Fruit fly (Drosophila melanogaster) whole organism, embryonic: Measurements from ENCODE around the gene CG7985.
A peak's percentile ranks its signal among the peaks of the same experiment; 100 is the strongest.

ENCODE experiments used
- Atf3 ChIP-seq: fragments of 200-800 bp; sonication (Bioruptor generic); optimal IDR thresholded peaks from 3 replicates; lab custom pipeline; 2016; ENCODE audit warnings: missing biosample characterization, missing genetic modification characterization
- CG11247 ChIP-seq: fragments of 200-800 bp; sonication (Bioruptor generic); IDR thresholded peaks from 2 replicates; pipeline ENCODE4 v1.3.6; 2022; ENCODE audit warnings: missing biosample characterization, missing genetic modification characterization
- CG12769 ChIP-seq: fragments of 200-800 bp; sonication (Bioruptor generic); optimal IDR thresholded peaks from 2 replicates; lab custom pipeline; 2019; ENCODE audit warnings: missing biosample characterization, mild to moderate bottlenecking, missing genetic modification characterization, moderate library complexity
- CG17385 ChIP-seq: fragments of 200-800 bp; sonication (Bioruptor generic); optimal IDR thresholded peaks from 3 replicates; lab custom pipeline; 2018; ENCODE audit warnings: missing biosample characterization, mild to moderate bottlenecking, missing genetic modification characterization
- CG2889 ChIP-seq: fragments of 200-800 bp; sonication (Bioruptor generic); IDR thresholded peaks from 3 replicates; pipeline ENCODE4 v1.3.6; 2022; ENCODE audit warnings: missing biosample characterization, missing genetic modification characterization
- CG4854 ChIP-seq: fragments of 200-800 bp; sonication (Bioruptor generic); optimal IDR thresholded peaks from 2 replicates; lab custom pipeline; 2016; ENCODE audit warnings: missing biosample characterization, missing genetic modification characterization, inconsistent platforms
- CG7271 ChIP-seq: fragments of 200-800 bp; sonication (Bioruptor generic); optimal IDR thresholded peaks from 2 replicates; lab custom pipeline; 2018; ENCODE audit warnings: missing biosample characterization, mild to moderate bottlenecking, missing genetic modification characterization, moderate library complexity
- CG7839 ChIP-seq: fragments of 200-800 bp; sonication (Bioruptor generic); optimal IDR thresholded peaks from 3 replicates; lab custom pipeline; 2018; ENCODE audit warnings: missing biosample characterization, mild to moderate bottlenecking, missing genetic modification characterization, moderate library complexity
- CG7928 ChIP-seq: fragments of 200-800 bp; sonication (Bioruptor generic); optimal IDR thresholded peaks from 2 replicates; lab custom pipeline; 2017; ENCODE audit warnings: missing biosample characterization, mild to moderate bottlenecking, missing genetic modification characterization
- CG8089 ChIP-seq: fragments of 200-800 bp; sonication (Bioruptor generic); optimal IDR thresholded peaks from 3 replicates; lab custom pipeline; 2016; ENCODE audit warnings: missing biosample characterization, missing genetic modification characterization
- CoRest ChIP-seq: fragments of 200-800 bp; sonication (Bioruptor generic); optimal IDR thresholded peaks from 3 replicates; lab custom pipeline; 2018; ENCODE audit warnings: missing biosample characterization, mild to moderate bottlenecking, missing genetic modification characterization, moderate library complexity
- D ChIP-seq, 2 experiments: fragments of 200-800 bp in 1 of 2; fragments of >200 bp in 1 of 2; sonication (Bioruptor generic) in 1 of 2; optimal IDR thresholded peaks; 2 replicates in 1 of 2; 3 replicates in 1 of 2; lab custom pipeline; 2017; ENCODE audit warnings: mild to moderate bottlenecking in 1 of 2, missing biosample characterization in 1 of 2, missing genetic modification characterization in 1 of 2, missing genetic modification reagents in 1 of 2
- Drgx ChIP-seq: fragments of 200-800 bp; sonication (Bioruptor generic); IDR thresholded peaks from 2 replicates; pipeline ENCODE4 v1.3.6; 2022; ENCODE audit warnings: missing biosample characterization, missing genetic modification characterization
- Ets97D ChIP-seq: fragments of 200-800 bp; sonication (Bioruptor generic); optimal IDR thresholded peaks from 3 replicates; lab custom pipeline; 2016; ENCODE audit warnings: missing biosample characterization, missing genetic modification characterization
- HHEX ChIP-seq: fragments of 200-800 bp; sonication (Bioruptor generic); optimal IDR thresholded peaks from 3 replicates; lab custom pipeline; 2017; ENCODE audit warnings: missing biosample characterization, mild to moderate bottlenecking, missing genetic modification characterization, missing genetic modification reagents
- Hr51 ChIP-seq, 2 experiments: fragments of 200-800 bp; sonication (Bioruptor generic); optimal IDR thresholded peaks; 2 replicates in 1 of 2; 3 replicates in 1 of 2; lab custom pipeline; 2016 to 2018; ENCODE audit warnings: missing biosample characterization in 2 of 2, missing genetic modification characterization in 2 of 2, mild to moderate bottlenecking in 1 of 2, moderate library complexity in 1 of 2
- Hsf ChIP-seq: fragments of 200-800 bp; sonication (Bioruptor generic); optimal IDR thresholded peaks from 3 replicates; lab custom pipeline; 2016; ENCODE audit warnings: missing biosample characterization, missing genetic modification characterization
- Mad ChIP-seq: fragments of 200-800 bp; sonication (Bioruptor generic); optimal IDR thresholded peaks from 2 replicates; lab custom pipeline; 2016; ENCODE audit warnings: missing biosample characterization, missing genetic modification characterization
- Myb ChIP-seq: fragments of 200-800 bp; sonication (Bioruptor generic); optimal IDR thresholded peaks from 2 replicates; lab custom pipeline; 2016; ENCODE audit warnings: missing biosample characterization, missing genetic modification characterization
- NC2β ChIP-seq: fragments of 200-800 bp; sonication (Bioruptor generic); optimal IDR thresholded peaks from 2 replicates; lab custom pipeline; 2016; ENCODE audit warnings: missing biosample characterization, missing genetic modification characterization
- Neu2 ChIP-seq: fragments of 200-800 bp; sonication (Bioruptor generic); optimal IDR thresholded peaks from 3 replicates; lab custom pipeline; 2016; ENCODE audit warnings: missing biosample characterization, missing genetic modification characterization, borderline replicate concordance
- Oaz ChIP-seq: fragments of 200-800 bp; sonication (Bioruptor generic); IDR thresholded peaks from 2 replicates; pipeline ENCODE4 v1.3.6; 2022; ENCODE audit warnings: missing biosample characterization, missing genetic modification characterization
- Opbp ChIP-seq: fragments of 200-800 bp; sonication (Bioruptor generic); IDR thresholded peaks from 3 replicates; pipeline ENCODE4 v1.3.6; 2022; ENCODE audit warnings: missing biosample characterization, missing genetic modification characterization; ENCODE audit not compliant: partially characterized antibody
- Optix ChIP-seq: fragments of 200-800 bp; sonication (Bioruptor generic); IDR thresholded peaks from 3 replicates; pipeline ENCODE4 v1.3.6; 2022; ENCODE audit warnings: missing biosample characterization, missing genetic modification characterization
- Side ChIP-seq: fragments of 200-800 bp; sonication (Bioruptor generic); optimal IDR thresholded peaks from 2 replicates; lab custom pipeline; 2016; ENCODE audit warnings: missing biosample characterization, missing genetic modification characterization
- Sox102F ChIP-seq: fragments of 200-800 bp; sonication (Bioruptor generic); optimal IDR thresholded peaks from 2 replicates; lab custom pipeline; 2018; ENCODE audit warnings: missing biosample characterization, mild to moderate bottlenecking, missing genetic modification characterization, moderate library complexity
- Xbp1 ChIP-seq: fragments of 200-800 bp; sonication (Bioruptor generic); optimal IDR thresholded peaks from 3 replicates; lab custom pipeline; 2016; ENCODE audit warnings: missing biosample characterization, mild to moderate bottlenecking, missing genetic modification characterization
- YL-1 ChIP-seq: fragments of 200-800 bp; sonication (Bioruptor generic); optimal IDR thresholded peaks from 3 replicates; lab custom pipeline; 2017; ENCODE audit warnings: missing biosample characterization, mild to moderate bottlenecking, missing genetic modification characterization
- ato ChIP-seq: fragments of 200-800 bp; sonication (Bioruptor generic); IDR thresholded peaks from 2 replicates; pipeline ENCODE4 v1.3.6; 2022; ENCODE audit warnings: missing biosample characterization, missing genetic modification characterization; ENCODE audit not compliant: partially characterized antibody
- btn ChIP-seq: fragments of 200-800 bp; sonication (Bioruptor generic); optimal IDR thresholded peaks from 2 replicates; lab custom pipeline; 2016; ENCODE audit warnings: missing biosample characterization, missing genetic modification characterization
- cato ChIP-seq: fragments of 200-800 bp; sonication (Bioruptor generic); optimal IDR thresholded peaks from 2 replicates; lab custom pipeline; 2016; ENCODE audit warnings: missing biosample characterization, missing genetic modification characterization, borderline replicate concordance
- cg ChIP-seq: fragments of 200-800 bp; sonication (Bioruptor generic); optimal IDR thresholded peaks from 3 replicates; lab custom pipeline; 2019; ENCODE audit warnings: missing biosample characterization, mild to moderate bottlenecking, missing genetic modification characterization, moderate library complexity
- dmrt11E ChIP-seq: fragments of 200-800 bp; sonication (Bioruptor generic); optimal IDR thresholded peaks from 3 replicates; lab custom pipeline; 2018; ENCODE audit warnings: missing biosample characterization, mild to moderate bottlenecking, missing genetic modification characterization, moderate library complexity
- en ChIP-seq: fragments of 200-800 bp; sonication (Bioruptor generic); optimal IDR thresholded peaks from 2 replicates; lab custom pipeline; 2016; ENCODE audit warnings: missing biosample characterization, missing genetic modification characterization
- gfzf ChIP-seq: fragments of 200-800 bp; sonication (Bioruptor generic); optimal IDR thresholded peaks from 2 replicates; lab custom pipeline; 2016; ENCODE audit warnings: missing biosample characterization, mild to moderate bottlenecking, missing genetic modification characterization, moderate library complexity
- grau ChIP-seq: fragments of 200-800 bp; optimal IDR thresholded peaks from 3 replicates; lab custom pipeline; 2019; ENCODE audit warnings: missing biosample characterization, mild to moderate bottlenecking, missing genetic modification characterization, moderate library complexity
- gro ChIP-seq: fragments of 200-800 bp; sonication (Bioruptor generic); optimal IDR thresholded peaks from 2 replicates; lab custom pipeline; 2016; ENCODE audit warnings: missing biosample characterization, missing genetic modification characterization
- ham ChIP-seq: fragments of 200-800 bp; sonication (Bioruptor generic); IDR thresholded peaks from 2 replicates; pipeline ENCODE4 v1.3.6; 2022; ENCODE audit warnings: missing biosample characterization, missing genetic modification characterization
- kah ChIP-seq: fragments of 200-800 bp; sonication (Bioruptor generic); optimal IDR thresholded peaks from 2 replicates; lab custom pipeline; 2018; ENCODE audit warnings: missing biosample characterization, mild to moderate bottlenecking, missing genetic modification characterization
- kay ChIP-seq: fragments of 200-800 bp; sonication (Bioruptor generic); optimal IDR thresholded peaks from 2 replicates; lab custom pipeline; 2016; ENCODE audit warnings: missing biosample characterization, missing genetic modification characterization
- onecut ChIP-seq: fragments of 200-800 bp; sonication (Bioruptor generic); IDR thresholded peaks from 2 replicates; pipeline ENCODE4 v1.3.6; 2022; ENCODE audit warnings: missing biosample characterization, missing genetic modification characterization
- pb ChIP-seq: fragments of 200-800 bp; sonication (Bioruptor generic); optimal IDR thresholded peaks from 3 replicates; lab custom pipeline; 2016; ENCODE audit warnings: missing biosample characterization, missing genetic modification characterization
- pzg ChIP-seq: fragments of 200-800 bp; sonication (Bioruptor generic); optimal IDR thresholded peaks from 3 replicates; lab custom pipeline; 2018; ENCODE audit warnings: missing biosample characterization, mild to moderate bottlenecking, missing genetic modification characterization, moderate library complexity
- run ChIP-seq: fragments of 200-800 bp; sonication (Bioruptor generic); optimal IDR thresholded peaks from 3 replicates; lab custom pipeline; 2018; ENCODE audit warnings: missing biosample characterization, mild to moderate bottlenecking, missing genetic modification characterization
- stwl ChIP-seq: fragments of 200-800 bp; sonication (Bioruptor generic); optimal IDR thresholded peaks from 3 replicates; lab custom pipeline; 2018; ENCODE audit warnings: missing biosample characterization, mild to moderate bottlenecking, missing genetic modification characterization, moderate library complexity
- trem ChIP-seq: fragments of 200-800 bp; optimal IDR thresholded peaks from 3 replicates; lab custom pipeline; 2019; ENCODE audit warnings: missing biosample characterization, mild to moderate bottlenecking, missing genetic modification characterization, moderate library complexity
- unpg ChIP-seq: fragments of 200-800 bp; sonication (Bioruptor generic); optimal IDR thresholded peaks from 3 replicates; lab custom pipeline; 2018; ENCODE audit warnings: missing biosample characterization, mild to moderate bottlenecking, missing genetic modification characterization, moderate library complexity
- wek ChIP-seq: fragments of 200-800 bp; sonication (Bioruptor generic); optimal IDR thresholded peaks from 3 replicates; lab custom pipeline; 2018; ENCODE audit warnings: missing biosample characterization, mild to moderate bottlenecking, missing genetic modification characterization, moderate library complexity
- zfh1 ChIP-seq: fragments of 200-800 bp; sonication (Bioruptor generic); IDR thresholded peaks from 3 replicates; pipeline ENCODE4 v1.3.6; 2022; ENCODE audit warnings: missing biosample characterization, missing genetic modification characterization

CG7985 gene

dm6 chr3R:18199177-18199884, at the start of gene CG7985, which contains the start of gene Ssdp (continued):
- no peak for TF ChIP-seq Neu2
- no peak for TF ChIP-seq CG7839 (tag; lab: Kevin White, UChicago)
- TF ChIP-seq NC2β (GFP tag; lab: Kevin White, UChicago), result no peak
- TF ChIP-seq CG2889 (GFP tag; lab: Robert Waterston, UW), result no peak
- no peak for TF ChIP-seq gro
- TF ChIP-seq CG7271 (tag; lab: Kevin White, UChicago), result no peak
- TF ChIP-seq kah (GFP tag; lab: Kevin White, UChicago), result no peak
- TF ChIP-seq HHEX (GFP tag; lab: Kevin White, UChicago), result no peak
- no peak for TF ChIP-seq Oaz (GFP tag; lab: Robert Waterston, UW)
- TF ChIP-seq Hsf (GFP tag; lab: Kevin White, UChicago), result peak; percentile 11
- TF ChIP-seq trem (tag; lab: Kevin White, UChicago), result peak; percentile 64
- TF ChIP-seq CG11247 (GFP tag; lab: Robert Waterston, UW), result no peak
- peak; percentile 4 for TF ChIP-seq stwl
- peak; percentile 46 for TF ChIP-seq CoRest (tag; lab: Kevin White, UChicago)
- TF ChIP-seq D (optimal IDR thresholded peaks at IDR 0.05; lab: Kevin White, UChicago), result no peak
- no peak for TF ChIP-seq D (GFP tag; optimal IDR thresholded peaks at IDR 0.05; lab: Kevin White, UChicago)
- TF ChIP-seq ato (GFP tag; lab: Robert Waterston, UW), result no peak
- TF ChIP-seq zfh1 (GFP tag; lab: Robert Waterston, UW), result no peak
- TF ChIP-seq Atf3 (GFP tag; lab: Kevin White, UChicago), result no peak
- TF ChIP-seq Ets97D (GFP tag; lab: Kevin White, UChicago), result peak; percentile 66
- TF ChIP-seq run (tag; lab: Kevin White, UChicago), result no peak
- no peak for TF ChIP-seq Drgx
- peak; percentile 8 for TF ChIP-seq CG7928
- TF ChIP-seq onecut, result peak; percentile 86
- TF ChIP-seq CG4854 (GFP tag; lab: Kevin White, UChicago), result peak; percentile 46
- TF ChIP-seq en, result no peak
- TF ChIP-seq Optix, result no peak
- no peak for TF ChIP-seq btn (GFP tag; lab: Kevin White, UChicago)
- TF ChIP-seq ham (GFP tag; lab: Robert Waterston, UW), result no peak
- peak; percentile 42 for TF ChIP-seq YL-1 (GFP tag; lab: Kevin White, UChicago)
- no peak for TF ChIP-seq Hr51 (GFP tag; optimal IDR thresholded peaks at IDR 0.05; lab: Kevin White, UChicago)
- peak; percentile 97 for TF ChIP-seq CG17385
- no peak for TF ChIP-seq CG12769 (tag; lab: Kevin White, UChicago)
- TF ChIP-seq wek (GFP tag; lab: Kevin White, UChicago), result no peak
- TF ChIP-seq cato (GFP tag; lab: Kevin White, UChicago), result no peak
- TF ChIP-seq unpg (GFP tag; lab: Kevin White, UChicago), result no peak
- TF ChIP-seq dmrt11E (tag; lab: Kevin White, UChicago), result no peak
- peak; percentile 3 for TF ChIP-seq Xbp1 (GFP tag; lab: Kevin White, UChicago)
- TF ChIP-seq kay (GFP tag; lab: Kevin White, UChicago), result no peak
- TF ChIP-seq CG8089 (GFP tag; lab: Kevin White, UChicago), result no peak
- TF ChIP-seq pb (GFP tag; lab: Kevin White, UChicago), result no peak
- no peak for TF ChIP-seq Myb (GFP tag; lab: Kevin White, UChicago)
- TF ChIP-seq Sox102F (GFP tag; lab: Kevin White, UChicago), result no peak
- peak; percentile 87 for TF ChIP-seq pzg (GFP tag; lab: Kevin White, UChicago)
- no peak for TF ChIP-seq cg (GFP tag; lab: Kevin White, UChicago)
- peak; percentile 81 for TF ChIP-seq gfzf (GFP tag; lab: Kevin White, UChicago)
- TF ChIP-seq Mad (GFP tag; lab: Kevin White, UChicago), result peak; percentile 9
- no peak for TF ChIP-seq grau (tag; lab: Kevin White, UChicago)
- TF ChIP-seq Opbp (GFP tag; lab: Robert Waterston, UW), result no peak
- TF ChIP-seq Side, result no peak
